Worm (Caenorhabditis elegans): ENCODE results near the gene Y102A11A.5.

ce11 chrX:1997934-1998333 lies 33.5 kb downstream of the Y102A11A.5 start, which contains the start of gene Y40A1A.3:
- no peak for TF ChIP-seq ama-1 (optimal IDR thresholded peaks at IDR 0.05)
- no peak for TF ChIP-seq ceh-36 (tag; optimal IDR thresholded peaks at IDR 0.05)
- no peak for TF ChIP-seq scrt-1 (GFP tag; IDR thresholded peaks at IDR 0.05)
- no peak for TF ChIP-seq ets-7 (tag; optimal IDR thresholded peaks at IDR 0.05)
- no peak for TF ChIP-seq flt-1 (GFP tag; IDR thresholded peaks at IDR 0.05)

Measured in whole organism, early embryonic.